Worm (Caenorhabditis elegans) whole organism, late embryonic: Measurements from ENCODE around the gene T25B2.1.

Experiments used
- C08G9.2 ChIP-seq: sonication (generic microtip); optimal IDR thresholded peaks from 2 replicates; lab custom pipeline; 2016; ENCODE audit warnings: mild to moderate bottlenecking, missing genetic modification characterization, moderate library complexity, missing compliant biosample characterization
- C38D4.7 ChIP-seq: fragments of 200-800 bp; sonication (Bioruptor generic); optimal IDR thresholded peaks from 2 replicates; lab custom pipeline; 2018; ENCODE audit warnings: mild to moderate bottlenecking, missing genetic modification characterization, moderate library complexity, missing compliant biosample characterization
- F13H6.1 ChIP-seq: sonication (generic microtip); optimal IDR thresholded peaks from 2 replicates; lab custom pipeline; 2016; ENCODE audit warnings: missing genetic modification characterization, missing compliant biosample characterization
- K02D7.2 ChIP-seq: sonication (generic microtip); optimal IDR thresholded peaks from 2 replicates; lab custom pipeline; 2017; ENCODE audit warnings: mild to moderate bottlenecking, missing genetic modification characterization, missing compliant biosample characterization
- K09A11.1 ChIP-seq: sonication (generic microtip); optimal IDR thresholded peaks from 2 replicates; lab custom pipeline; 2017; ENCODE audit warnings: antibody characterized with exemption, mild to moderate bottlenecking, missing genetic modification characterization, missing compliant biosample characterization; ENCODE audit not compliant: insufficient read depth
- Y22D7AL.16 ChIP-seq: sonication (generic microtip); optimal IDR thresholded peaks from 2 replicates; lab custom pipeline; 2016; ENCODE audit warnings: missing genetic modification characterization, missing compliant biosample characterization
- ahr-1 ChIP-seq: sonication (generic microtip); optimal IDR thresholded peaks from 2 replicates; lab custom pipeline; 2016; ENCODE audit warnings: missing genetic modification characterization, missing compliant biosample characterization
- ama-1 ChIP-seq: fragments of 150-350 bp; optimal IDR thresholded peaks from 2 replicates; lab custom pipeline; 2014
- ceh-14 ChIP-seq: sonication (generic microtip); optimal IDR thresholded peaks from 2 replicates; lab custom pipeline; 2016; ENCODE audit warnings: missing genotype, missing genetic modification characterization, missing compliant biosample characterization
- ceh-18 ChIP-seq: sonication (generic microtip); optimal IDR thresholded peaks from 2 replicates; lab custom pipeline; 2016; ENCODE audit warnings: missing genetic modification characterization, missing compliant biosample characterization
- ceh-19 ChIP-seq: fragments of 200-800 bp; sonication (Bioruptor generic); optimal IDR thresholded peaks from 2 replicates; lab custom pipeline; 2018; ENCODE audit warnings: mild to moderate bottlenecking, missing genetic modification characterization, missing compliant biosample characterization
- ceh-2 ChIP-seq: sonication (generic microtip); optimal IDR thresholded peaks from 2 replicates; lab custom pipeline; 2016; ENCODE audit warnings: missing genotype, missing genetic modification characterization, missing compliant biosample characterization
- ceh-22 ChIP-seq: sonication (generic microtip); optimal IDR thresholded peaks from 2 replicates; lab custom pipeline; 2017; ENCODE audit warnings: missing biosample characterization, missing genetic modification characterization
- ceh-31 ChIP-seq: sonication (generic microtip); optimal IDR thresholded peaks from 2 replicates; lab custom pipeline; 2016; ENCODE audit warnings: missing genetic modification characterization, missing compliant biosample characterization
- ceh-34 ChIP-seq: sonication (generic microtip); optimal IDR thresholded peaks from 2 replicates; lab custom pipeline; 2016; ENCODE audit warnings: mild to moderate bottlenecking, missing genetic modification characterization, missing compliant biosample characterization
- ceh-45 ChIP-seq: fragments of 200-800 bp; sonication (Bioruptor generic); IDR thresholded peaks from 2 replicates; pipeline ENCODE4 v1.3.6; 2022; ENCODE audit warnings: missing genetic modification reagents, missing genetic modification characterization, missing compliant biosample characterization
- ceh-6 ChIP-seq: fragments of 200-800 bp; sonication (Bioruptor generic); optimal IDR thresholded peaks from 2 replicates; lab custom pipeline; 2018; ENCODE audit warnings: mild to moderate bottlenecking, missing genetic modification characterization, missing compliant biosample characterization
- dmd-4 ChIP-seq: sonication (generic microtip); optimal IDR thresholded peaks from 2 replicates; lab custom pipeline; 2016; ENCODE audit warnings: borderline replicate concordance, missing genetic modification characterization, missing compliant biosample characterization
- dve-1 ChIP-seq: sonication (generic microtip); optimal IDR thresholded peaks from 2 replicates; lab custom pipeline; 2017; ENCODE audit warnings: antibody characterized with exemption, mild to moderate bottlenecking, missing genetic modification characterization, missing compliant biosample characterization
- elt-2 ChIP-seq: sonication (generic microtip); optimal IDR thresholded peaks from 2 replicates; lab custom pipeline; 2016; ENCODE audit warnings: missing genetic modification reagents, missing genetic modification characterization, missing compliant biosample characterization
- eyg-1 ChIP-seq: sonication (generic microtip); optimal IDR thresholded peaks from 2 replicates; lab custom pipeline; 2016; ENCODE audit warnings: missing genotype, missing genetic modification characterization, missing compliant biosample characterization
- fax-1 ChIP-seq: sonication (generic microtip); optimal IDR thresholded peaks from 2 replicates; lab custom pipeline; 2016; ENCODE audit warnings: missing genotype, missing genetic modification characterization, missing compliant biosample characterization
- fkh-10 ChIP-seq: fragments of 150-350 bp; optimal IDR thresholded peaks from 2 replicates; lab custom pipeline; 2014; ENCODE audit warnings: missing biosample characterization, missing genetic modification reagents, missing genetic modification characterization
- fkh-6 ChIP-seq: sonication (generic microtip); optimal IDR thresholded peaks from 2 replicates; lab custom pipeline; 2016; ENCODE audit warnings: missing genetic modification characterization, missing compliant biosample characterization
- gmeb-2 ChIP-seq: sonication (generic microtip); optimal IDR thresholded peaks from 2 replicates; lab custom pipeline; 2016; ENCODE audit warnings: missing genetic modification characterization, inconsistent platforms, missing compliant biosample characterization
- hlh-13 ChIP-seq: fragments of 200-800 bp; sonication (Bioruptor generic); optimal IDR thresholded peaks from 2 replicates; lab custom pipeline; 2018; ENCODE audit warnings: mild to moderate bottlenecking, missing genetic modification characterization, missing compliant biosample characterization
- hlh-15 ChIP-seq: sonication (generic microtip); optimal IDR thresholded peaks from 2 replicates; lab custom pipeline; 2016; ENCODE audit warnings: missing genetic modification characterization, missing compliant biosample characterization
- hlh-30 ChIP-seq: sonication (generic microtip); optimal IDR thresholded peaks from 2 replicates; lab custom pipeline; 2017; ENCODE audit warnings: antibody characterized with exemption, missing genetic modification characterization, missing compliant biosample characterization; ENCODE audit not compliant: insufficient read depth
- hlh-6 ChIP-seq: sonication (generic microtip); optimal IDR thresholded peaks from 2 replicates; lab custom pipeline; 2016; ENCODE audit warnings: missing genotype, missing genetic modification characterization, missing compliant biosample characterization
- hlh-8 ChIP-seq: sonication (generic microtip); optimal IDR thresholded peaks from 2 replicates; lab custom pipeline; 2016; ENCODE audit warnings: missing genotype, missing genetic modification characterization, missing compliant biosample characterization
- lin-11 ChIP-seq: fragments of 200-800 bp; sonication (Bioruptor generic); optimal IDR thresholded peaks from 2 replicates; lab custom pipeline; 2018; ENCODE audit warnings: mild to moderate bottlenecking, missing genetic modification characterization, missing compliant biosample characterization
- madf-2 ChIP-seq: sonication (generic microtip); optimal IDR thresholded peaks from 2 replicates; lab custom pipeline; 2017; ENCODE audit warnings: missing genetic modification characterization, missing compliant biosample characterization
- mec-3 ChIP-seq: sonication (generic microtip); optimal IDR thresholded peaks from 2 replicates; lab custom pipeline; 2016; ENCODE audit warnings: borderline replicate concordance, missing genetic modification characterization, missing compliant biosample characterization
- nfya-1 ChIP-seq: sonication (generic microtip); optimal IDR thresholded peaks from 2 replicates; lab custom pipeline; 2017; ENCODE audit warnings: missing genetic modification characterization, mild to moderate bottlenecking, missing compliant biosample characterization, antibody characterized with exemption, moderate library complexity
- nhr-232 ChIP-seq: sonication (generic microtip); optimal IDR thresholded peaks from 2 replicates; lab custom pipeline; 2016; ENCODE audit warnings: missing genetic modification characterization, missing compliant biosample characterization
- npax-4 ChIP-seq: sonication (generic microtip); optimal IDR thresholded peaks from 2 replicates; lab custom pipeline; 2016; ENCODE audit warnings: missing genetic modification characterization, missing compliant biosample characterization
- pat-9 ChIP-seq: fragments of 200-800 bp; sonication (Bioruptor generic); optimal IDR thresholded peaks from 2 replicates; lab custom pipeline; 2018; ENCODE audit warnings: mild to moderate bottlenecking, missing genetic modification characterization, moderate library complexity, missing compliant biosample characterization
- pax-1 ChIP-seq: fragments of 150-350 bp; optimal IDR thresholded peaks from 2 replicates; lab custom pipeline; 2014; ENCODE audit warnings: missing biosample characterization, missing genetic modification characterization
- pha-2 ChIP-seq: sonication (generic microtip); optimal IDR thresholded peaks from 2 replicates; lab custom pipeline; 2017; ENCODE audit warnings: mild to moderate bottlenecking, missing genetic modification characterization, missing compliant biosample characterization
- pha-4 ChIP-seq: fragments of 150-350 bp; optimal IDR thresholded peaks from 2 replicates; lab custom pipeline; 2018; ENCODE audit warnings: missing biosample characterization, missing genetic modification reagents, missing genetic modification characterization
- pqm-1 ChIP-seq: sonication (generic microtip); optimal IDR thresholded peaks from 2 replicates; lab custom pipeline; 2016; ENCODE audit warnings: missing genetic modification characterization, missing compliant biosample characterization
- pros-1 ChIP-seq: fragments of 150-350 bp; optimal IDR thresholded peaks from 2 replicates; lab custom pipeline; 2014; ENCODE audit warnings: missing biosample characterization, missing genetic modification reagents, missing genetic modification characterization
- ref-2 ChIP-seq: sonication (generic microtip); optimal IDR thresholded peaks from 2 replicates; lab custom pipeline; 2016; ENCODE audit warnings: missing genetic modification characterization, missing compliant biosample characterization
- sdc-2 ChIP-seq: sonication (generic microtip); optimal IDR thresholded peaks from 2 replicates; lab custom pipeline; 2016; ENCODE audit warnings: missing genotype, missing genetic modification characterization, missing compliant biosample characterization
- sox-2 ChIP-seq: fragments of 200-800 bp; sonication (Bioruptor generic); IDR thresholded peaks from 2 replicates; pipeline ENCODE4 v1.3.6; 2022; ENCODE audit warnings: missing genetic modification reagents, missing genetic modification characterization, missing compliant biosample characterization
- syd-9 ChIP-seq: sonication (generic microtip); optimal IDR thresholded peaks from 2 replicates; lab custom pipeline; 2016; ENCODE audit warnings: mild to moderate bottlenecking, missing genetic modification characterization, moderate library complexity, missing compliant biosample characterization
- tbx-2 ChIP-seq: sonication (generic microtip); optimal IDR thresholded peaks from 2 replicates; lab custom pipeline; 2016; ENCODE audit warnings: missing genetic modification characterization, missing compliant biosample characterization
- ttx-3 ChIP-seq: sonication (generic microtip); optimal IDR thresholded peaks from 2 replicates; lab custom pipeline; 2016; ENCODE audit warnings: missing genetic modification reagents, missing genetic modification characterization, missing compliant biosample characterization
- unc-3 ChIP-seq, 2 experiments: fragments of 200-800 bp in 1 of 2; sonication (Bioruptor generic) in 1 of 2; sonication (generic microtip) in 1 of 2; conservative IDR thresholded peaks in 1 of 2; optimal IDR thresholded peaks in 1 of 2; 2 replicates each; pipeline versions ENCODE4 v1.3.6 to Lab custom; 2016 to 2022; ENCODE audit warnings: missing compliant biosample characterization in 2 of 2, missing genetic modification characterization in 2 of 2, missing genetic modification reagents in 1 of 2
- unc-42 ChIP-seq: sonication (generic microtip); optimal IDR thresholded peaks from 2 replicates; lab custom pipeline; 2016; ENCODE audit warnings: missing genotype, missing genetic modification characterization, missing compliant biosample characterization
- unc-55 ChIP-seq: sonication (generic microtip); optimal IDR thresholded peaks from 2 replicates; lab custom pipeline; 2017; ENCODE audit warnings: missing biosample characterization, missing genetic modification reagents, missing genetic modification characterization
- unc-86 ChIP-seq: sonication (generic microtip); optimal IDR thresholded peaks from 2 replicates; lab custom pipeline; 2016; ENCODE audit warnings: missing genetic modification characterization, missing compliant biosample characterization
- ztf-16 ChIP-seq: sonication (generic microtip); optimal IDR thresholded peaks from 2 replicates; lab custom pipeline; 2017; ENCODE audit warnings: missing genetic modification characterization, missing compliant biosample characterization

The T25B2.1 gene

ce11 chrX:6134423-6134822, 39.3 kb upstream of the T25B2.1 start:
- TF ChIP-seq ahr-1 (no peak), tbx-2 (tag; lab: Kevin White, UChicago) (peak; percentile 52), ceh-45 (GFP tag; lab: Robert Waterston, UW) (no peak), dve-1 (tag; lab: Kevin White, UChicago) (no peak), ref-2 (tag; lab: Kevin White, UChicago) (peak; percentile 39), K09A11.1 (tag; lab: Kevin White, UChicago) (no peak), nfya-1 (peak; percentile 6), ceh-34 (peak; percentile 40), hlh-13 (no peak), pqm-1 (peak; percentile 15), ceh-18 (tag; lab: Kevin White, UChicago) (peak; percentile 40), elt-2 (tag; lab: Kevin White, UChicago) (no peak), ceh-14 (peak; percentile 36), syd-9 (tag; lab: Kevin White, UChicago) (peak; percentile 21), C08G9.2 (tag; lab: Kevin White, UChicago) (peak; percentile 4), dmd-4 (tag; lab: Kevin White, UChicago) (no peak), F13H6.1 (tag; lab: Kevin White, UChicago) (no peak), unc-42 (tag; lab: Kevin White, UChicago) (peak; percentile 48), gmeb-2 (no peak), ama-1 (lab: Kevin White, UChicago) (no peak), pros-1 (tag; lab: Kevin White, UChicago) (no peak), ttx-3 (tag; lab: Kevin White, UChicago) (no peak), hlh-15 (tag; lab: Kevin White, UChicago) (no peak), unc-86 (tag; lab: Kevin White, UChicago) (no peak), fax-1 (tag; lab: Kevin White, UChicago) (peak; percentile 10), ceh-19 (GFP tag; lab: Kevin White, UChicago) (peak; percentile 70), Y22D7AL.16 (tag; lab: Kevin White, UChicago) (no peak), madf-2 (tag; lab: Kevin White, UChicago) (no peak), pha-2 (no peak), ceh-6 (GFP tag; lab: Kevin White, UChicago) (no peak), ztf-16 (tag; lab: Kevin White, UChicago) (no peak), K02D7.2 (tag; lab: Kevin White, UChicago) (no peak), unc-55 (GFP tag; lab: Kevin White, UChicago) (no peak), C38D4.7 (GFP tag; lab: Kevin White, UChicago) (no peak), npax-4 (tag; lab: Kevin White, UChicago) (no peak), fkh-10 (no peak), hlh-6 (tag; lab: Kevin White, UChicago) (peak; percentile 66), sdc-2 (tag; lab: Kevin White, UChicago) (peak; percentile 16), mec-3 (tag; lab: Kevin White, UChicago) (peak; percentile 58), hlh-30 (tag; lab: Kevin White, UChicago) (no peak), eyg-1 (no peak), sox-2 (no peak), nhr-232 (no peak), pha-4 (no peak), unc-3 (GFP tag; conservative IDR thresholded peaks at IDR 0.05; lab: Robert Waterston, UW) (no peak), unc-3 (tag; optimal IDR thresholded peaks at IDR 0.05; lab: Kevin White, UChicago) (peak; percentile 43), fkh-6 (tag; lab: Kevin White, UChicago) (no peak), ceh-22 (tag; lab: Kevin White, UChicago) (no peak), ceh-31 (tag; lab: Kevin White, UChicago) (peak; percentile 56), pax-1 (no peak), ceh-2 (tag; lab: Kevin White, UChicago) (no peak), lin-11 (no peak), pat-9 (tag; lab: Kevin White, UChicago) (no peak), hlh-8 (tag; lab: Kevin White, UChicago) (peak; percentile 21)
